Worm (Caenorhabditis elegans) whole organism, early embryonic: Measurements from ENCODE around the gene cyl-1.

Experiments
- B0310.2 ChIP-seq: sonication (generic microtip); optimal IDR thresholded peaks from 2 replicates; lab custom pipeline; 2016; ENCODE audit warnings: mild to moderate bottlenecking, missing genetic modification characterization, missing compliant biosample characterization
- F13C5.2 ChIP-seq: sonication (generic microtip); optimal IDR thresholded peaks from 2 replicates; lab custom pipeline; 2017; ENCODE audit warnings: mild to moderate bottlenecking, missing genetic modification characterization, inconsistent platforms, missing compliant biosample characterization
- aly-1 ChIP-seq: sonication (generic microtip); optimal IDR thresholded peaks from 2 replicates; lab custom pipeline; 2016; ENCODE audit warnings: missing genetic modification characterization, missing compliant biosample characterization
- ama-1 ChIP-seq: fragments of 150-350 bp; optimal IDR thresholded peaks from 2 replicates; lab custom pipeline; 2014
- ceh-13 ChIP-seq: fragments of 200-800 bp; sonication (Bioruptor generic); optimal IDR thresholded peaks from 2 replicates; lab custom pipeline; 2018; ENCODE audit warnings: mild to moderate bottlenecking, missing genetic modification characterization, missing compliant biosample characterization
- ceh-36 ChIP-seq: sonication (generic microtip); optimal IDR thresholded peaks from 2 replicates; lab custom pipeline; 2016; ENCODE audit warnings: missing genetic modification characterization, inconsistent platforms, missing compliant biosample characterization
- ets-7 ChIP-seq: sonication (generic microtip); optimal IDR thresholded peaks from 2 replicates; lab custom pipeline; 2016; ENCODE audit warnings: missing genotype, missing genetic modification characterization, missing compliant biosample characterization
- flt-1 ChIP-seq: fragments of 200-800 bp; sonication (Bioruptor generic); IDR thresholded peaks from 2 replicates; pipeline ENCODE4 v1.3.6; 2022; ENCODE audit warnings: missing genetic modification characterization, missing compliant biosample characterization
- hmbx-1 ChIP-seq: sonication (generic microtip); optimal IDR thresholded peaks from 2 replicates; lab custom pipeline; 2016; ENCODE audit warnings: mild to moderate bottlenecking, missing genetic modification characterization, missing compliant biosample characterization
- hmg-4 ChIP-seq: fragments of 200-800 bp; sonication (Bioruptor generic); optimal IDR thresholded peaks from 2 replicates; lab custom pipeline; 2018; ENCODE audit warnings: mild to moderate bottlenecking, missing genetic modification characterization, missing compliant biosample characterization
- hnd-1 ChIP-seq: sonication (generic microtip); optimal IDR thresholded peaks from 2 replicates; lab custom pipeline; 2016; ENCODE audit warnings: missing genetic modification characterization, missing compliant biosample characterization
- pes-1 ChIP-seq: fragments of 200-800 bp; sonication (Bioruptor generic); IDR thresholded peaks from 2 replicates; pipeline ENCODE4 v1.3.6; 2022; ENCODE audit warnings: missing genetic modification reagents, missing genetic modification characterization, missing compliant biosample characterization
- scrt-1 ChIP-seq: fragments of 200-800 bp; sonication (Bioruptor generic); IDR thresholded peaks from 2 replicates; pipeline ENCODE4 v1.3.6; 2022; ENCODE audit warnings: missing genetic modification characterization, missing compliant biosample characterization
- sea-1 ChIP-seq: fragments of 200-800 bp; sonication (Bioruptor generic); conservative IDR thresholded peaks from 2 replicates; pipeline ENCODE4 v1.3.6; 2022; ENCODE audit warnings: missing genetic modification characterization, missing compliant biosample characterization
- tbx-11 ChIP-seq: fragments of 200-800 bp; sonication (Bioruptor generic); IDR thresholded peaks from 2 replicates; pipeline ENCODE4 v1.3.6; 2022; ENCODE audit warnings: missing genetic modification characterization, missing compliant biosample characterization
- tbx-37 ChIP-seq: fragments of 200-800 bp; sonication (Bioruptor generic); conservative IDR thresholded peaks from 2 replicates; pipeline ENCODE4 v1.3.6; 2022; ENCODE audit warnings: missing genetic modification reagents, missing genetic modification characterization, missing compliant biosample characterization
- tra-4 ChIP-seq: sonication (generic microtip); optimal IDR thresholded peaks from 2 replicates; lab custom pipeline; 2017; ENCODE audit warnings: missing genetic modification characterization, missing compliant biosample characterization

The cyl-1 gene

ce11 chrV:11958343-11959291 is 34.9 kb downstream of the cyl-1 start, which contains the start of gene F58H1.5:
Gene F58H1.5, plus strand, starts transcription at chrV:11958393.
- TF ChIP-seq ama-1 (lab: Kevin White, UChicago) (peak; percentile 44), aly-1 (tag; lab: Kevin White, UChicago) (no peak)

- TF ChIP-seq aly-1 (tag; lab: Kevin White, UChicago): no peak
- no peak for TF ChIP-seq sea-1 (GFP tag; lab: Robert Waterston, UW)
- no peak for TF ChIP-seq ama-1 (lab: Kevin White, UChicago)
- no peak for TF ChIP-seq flt-1 (GFP tag; lab: Robert Waterston, UW)
- TF ChIP-seq hmg-4 (GFP tag; lab: Kevin White, UChicago): no peak
- TF ChIP-seq hnd-1 (tag; lab: Kevin White, UChicago): no peak
- TF ChIP-seq hmbx-1 (tag; lab: Kevin White, UChicago): no peak
- no peak for TF ChIP-seq tbx-37 (GFP tag; lab: Robert Waterston, UW)
- no peak for TF ChIP-seq tbx-11 (GFP tag; lab: Robert Waterston, UW)
- TF ChIP-seq F13C5.2: no peak
- no peak for TF ChIP-seq ets-7 (tag; lab: Kevin White, UChicago)
- TF ChIP-seq pes-1 (GFP tag; lab: Robert Waterston, UW): no peak
- TF ChIP-seq tra-4 (tag; lab: Kevin White, UChicago): no peak
- no peak for TF ChIP-seq ceh-13 (GFP tag; lab: Kevin White, UChicago)
- TF ChIP-seq B0310.2 (tag; lab: Kevin White, UChicago): no peak
- no peak for TF ChIP-seq scrt-1 (GFP tag; lab: Robert Waterston, UW)
- TF ChIP-seq ceh-36 (tag; lab: Kevin White, UChicago): no peak
Measured at ce11 chrV:11955617-11956016, 37.9 kb downstream of the cyl-1 start.

ce11 chrV:11953621-11954020 is 39.9 kb downstream of the cyl-1 start:
- no peak for TF ChIP-seq tbx-37 (GFP tag; lab: Robert Waterston, UW)
- no peak for TF ChIP-seq hmbx-1 (tag; lab: Kevin White, UChicago)
- no peak for TF ChIP-seq ets-7 (tag; lab: Kevin White, UChicago)

ce11 chrV:11952854-11953447 is 40.6 kb downstream of the cyl-1 start:
- TF ChIP-seq tbx-37 (GFP tag; lab: Robert Waterston, UW) (no peak), F13C5.2 (no peak), aly-1 (tag; lab: Kevin White, UChicago) (no peak), ets-7 (tag; lab: Kevin White, UChicago) (no peak), B0310.2 (tag; lab: Kevin White, UChicago) (no peak), hmg-4 (GFP tag; lab: Kevin White, UChicago) (no peak), flt-1 (GFP tag; lab: Robert Waterston, UW) (no peak), scrt-1 (GFP tag; lab: Robert Waterston, UW) (no peak), ama-1 (lab: Kevin White, UChicago) (no peak), tra-4 (tag; lab: Kevin White, UChicago) (no peak)

- no peak for TF ChIP-seq tbx-11 (GFP tag; lab: Robert Waterston, UW)
- TF ChIP-seq ama-1 (lab: Kevin White, UChicago): no peak
- no peak for TF ChIP-seq pes-1 (GFP tag; lab: Robert Waterston, UW)
- TF ChIP-seq scrt-1 (GFP tag; lab: Robert Waterston, UW): no peak
- TF ChIP-seq hmbx-1 (tag; lab: Kevin White, UChicago): no peak
- TF ChIP-seq hmg-4 (GFP tag; lab: Kevin White, UChicago): no peak
- no peak for TF ChIP-seq hnd-1 (tag; lab: Kevin White, UChicago)
- TF ChIP-seq sea-1 (GFP tag; lab: Robert Waterston, UW): no peak
- TF ChIP-seq tra-4 (tag; lab: Kevin White, UChicago): no peak
- TF ChIP-seq ceh-13 (GFP tag; lab: Kevin White, UChicago): no peak
- no peak for TF ChIP-seq ets-7 (tag; lab: Kevin White, UChicago)
- no peak for TF ChIP-seq tbx-37 (GFP tag; lab: Robert Waterston, UW)
- TF ChIP-seq flt-1 (GFP tag; lab: Robert Waterston, UW): no peak
- TF ChIP-seq aly-1 (tag; lab: Kevin White, UChicago): no peak
- no peak for TF ChIP-seq B0310.2 (tag; lab: Kevin White, UChicago)
Measured at ce11 chrV:11951227-11951626, 42.3 kb downstream of the cyl-1 start.

- TF ChIP-seq pes-1 (GFP tag; lab: Robert Waterston, UW): no peak
- no peak for TF ChIP-seq ceh-36 (tag; lab: Kevin White, UChicago)
- no peak for TF ChIP-seq hnd-1 (tag; lab: Kevin White, UChicago)
- no peak for TF ChIP-seq hmbx-1 (tag; lab: Kevin White, UChicago)
- TF ChIP-seq scrt-1 (GFP tag; lab: Robert Waterston, UW): no peak
- no peak for TF ChIP-seq tra-4 (tag; lab: Kevin White, UChicago)
- no peak for TF ChIP-seq tbx-11 (GFP tag; lab: Robert Waterston, UW)
- TF ChIP-seq aly-1 (tag; lab: Kevin White, UChicago): no peak
- no peak for TF ChIP-seq B0310.2 (tag; lab: Kevin White, UChicago)
- no peak for TF ChIP-seq sea-1 (GFP tag; lab: Robert Waterston, UW)
- TF ChIP-seq ceh-13 (GFP tag; lab: Kevin White, UChicago): no peak
- no peak for TF ChIP-seq ets-7 (tag; lab: Kevin White, UChicago)
- no peak for TF ChIP-seq hmg-4 (GFP tag; lab: Kevin White, UChicago)
- TF ChIP-seq ama-1 (lab: Kevin White, UChicago): no peak
- no peak for TF ChIP-seq tbx-37 (GFP tag; lab: Robert Waterston, UW)
- no peak for TF ChIP-seq flt-1 (GFP tag; lab: Robert Waterston, UW)
- no peak for TF ChIP-seq F13C5.2
Measured at ce11 chrV:11949509-11950117, 43.9 kb downstream of the cyl-1 start.
